Worm (Caenorhabditis elegans) whole organism, L3 larva: Measurements from ENCODE around the gene srw-60.

Source experiments
- R02D3.7 ChIP-seq: fragments of 150-350 bp; optimal IDR thresholded peaks from 2 replicates; lab custom pipeline; 2014; ENCODE audit warnings: missing biosample characterization, missing genetic modification characterization
- ZK546.5 ChIP-seq: sonication (generic microtip); optimal IDR thresholded peaks from 2 replicates; lab custom pipeline; 2017; ENCODE audit warnings: missing biosample characterization, missing genetic modification characterization
- ceh-28 ChIP-seq: fragments of 150-350 bp; optimal IDR thresholded peaks from 2 replicates; lab custom pipeline; 2014; ENCODE audit warnings: missing biosample characterization, missing genetic modification reagents, missing genetic modification characterization
- ceh-82 ChIP-seq: fragments of 150-350 bp; optimal IDR thresholded peaks from 2 replicates; lab custom pipeline; 2014; ENCODE audit warnings: missing biosample characterization, missing genetic modification characterization
- egl-5 ChIP-seq: fragments of 150-350 bp; optimal IDR thresholded peaks from 2 replicates; lab custom pipeline; 2017; ENCODE audit warnings: missing biosample characterization, missing genetic modification reagents, missing genetic modification characterization, inconsistent platforms
- eor-1 ChIP-seq, 2 experiments: fragments of 150-350 bp; optimal IDR thresholded peaks; 2 replicates each; lab custom pipeline; 2014 to 2018; ENCODE audit warnings: missing biosample characterization in 2 of 2, missing genetic modification characterization in 2 of 2
- fkh-10 ChIP-seq: sonication (generic microtip); optimal IDR thresholded peaks from 2 replicates; lab custom pipeline; 2017; ENCODE audit warnings: missing biosample characterization, missing genetic modification reagents, missing genetic modification characterization
- hmg-11 ChIP-seq: sonication (generic microtip); optimal IDR thresholded peaks from 2 replicates; lab custom pipeline; 2016; ENCODE audit warnings: missing genetic modification characterization, missing compliant biosample characterization
- jun-1 ChIP-seq: fragments of 150-350 bp; optimal IDR thresholded peaks from 2 replicates; lab custom pipeline; 2014; ENCODE audit warnings: missing biosample characterization, missing genetic modification reagents, missing genetic modification characterization
- lin-15B ChIP-seq: fragments of 150-350 bp; optimal IDR thresholded peaks from 2 replicates; lab custom pipeline; 2014; ENCODE audit warnings: missing biosample characterization, missing genetic modification characterization
- lin-39 ChIP-seq: fragments of 150-350 bp; optimal IDR thresholded peaks from 2 replicates; lab custom pipeline; 2018; ENCODE audit warnings: missing biosample characterization, missing genetic modification reagents, missing genetic modification characterization
- lsy-12 ChIP-seq: sonication (generic microtip); optimal IDR thresholded peaks from 2 replicates; lab custom pipeline; 2016; ENCODE audit warnings: mild to moderate bottlenecking, missing genetic modification characterization, missing compliant biosample characterization
- mdl-1 ChIP-seq: fragments of 150-350 bp; optimal IDR thresholded peaks from 2 replicates; lab custom pipeline; 2014; ENCODE audit warnings: missing biosample characterization, missing genetic modification characterization
- mml-1 ChIP-seq: fragments of 150-350 bp; sonication (generic microtip); optimal IDR thresholded peaks from 3 replicates; lab custom pipeline; 2014; ENCODE audit warnings: missing biosample characterization, missing genetic modification characterization
- nfya-1 ChIP-seq: sonication (generic microtip); optimal IDR thresholded peaks from 2 replicates; lab custom pipeline; 2017; ENCODE audit warnings: missing genetic modification characterization, mild to moderate bottlenecking, missing compliant biosample characterization, antibody characterized with exemption, moderate library complexity; ENCODE audit not compliant: insufficient read depth
- nhr-11 ChIP-seq: fragments of 150-350 bp; optimal IDR thresholded peaks from 2 replicates; lab custom pipeline; 2014; ENCODE audit warnings: missing biosample characterization, missing genetic modification characterization
- nhr-12 ChIP-seq: fragments of 150-350 bp; optimal IDR thresholded peaks from 2 replicates; lab custom pipeline; 2014; ENCODE audit warnings: missing biosample characterization, missing genetic modification characterization
- nhr-23 ChIP-seq: fragments of 150-350 bp; optimal IDR thresholded peaks from 2 replicates; lab custom pipeline; 2014; ENCODE audit warnings: missing biosample characterization, missing genetic modification reagents, missing genetic modification characterization
- nhr-237 ChIP-seq: fragments of 150-350 bp; optimal IDR thresholded peaks from 2 replicates; lab custom pipeline; 2014; ENCODE audit warnings: missing biosample characterization, missing genetic modification characterization
- nhr-25 ChIP-seq: sonication (generic microtip); optimal IDR thresholded peaks from 2 replicates; lab custom pipeline; 2017; ENCODE audit warnings: missing biosample characterization, missing genetic modification characterization
- nhr-28 ChIP-seq: fragments of 150-350 bp; optimal IDR thresholded peaks from 2 replicates; lab custom pipeline; 2014; ENCODE audit warnings: missing biosample characterization, missing genetic modification characterization
- nhr-43 ChIP-seq: sonication (generic microtip); optimal IDR thresholded peaks from 2 replicates; lab custom pipeline; 2016; ENCODE audit warnings: mild to moderate bottlenecking, missing genetic modification characterization, missing compliant biosample characterization; ENCODE audit not compliant: poor library complexity, severe bottlenecking
- nhr-77 ChIP-seq: fragments of 150-350 bp; optimal IDR thresholded peaks from 2 replicates; lab custom pipeline; 2014; ENCODE audit warnings: missing biosample characterization, missing genetic modification characterization
- pha-4 ChIP-seq: fragments of 150-350 bp; optimal IDR thresholded peaks from 2 replicates; lab custom pipeline; 2014; ENCODE audit warnings: missing biosample characterization, missing genetic modification reagents, missing genetic modification characterization
- pqm-1 ChIP-seq: fragments of 150-350 bp; optimal IDR thresholded peaks from 2 replicates; lab custom pipeline; 2017; ENCODE audit warnings: missing biosample characterization, missing genetic modification characterization, inconsistent platforms
- skn-1 ChIP-seq: fragments of 150-350 bp; optimal IDR thresholded peaks from 2 replicates; lab custom pipeline; 2014; ENCODE audit warnings: missing biosample characterization, missing genetic modification characterization
- tbx-2 ChIP-seq: sonication (generic microtip); optimal IDR thresholded peaks from 2 replicates; lab custom pipeline; 2016; ENCODE audit warnings: mild to moderate bottlenecking, missing genetic modification characterization, missing compliant biosample characterization
- unc-39 ChIP-seq: sonication (generic microtip); optimal IDR thresholded peaks from 4 replicates; lab custom pipeline; 2017; ENCODE audit warnings: missing biosample characterization, missing genetic modification characterization
- unc-62 ChIP-seq: fragments of 150-350 bp; sonication (generic microtip); optimal IDR thresholded peaks from 4 replicates; lab custom pipeline; 2014; ENCODE audit warnings: missing biosample characterization, missing genetic modification reagents, missing genetic modification characterization
- zag-1 ChIP-seq: fragments of 150-350 bp; optimal IDR thresholded peaks from 2 replicates; lab custom pipeline; 2014; ENCODE audit warnings: missing biosample characterization, missing genetic modification characterization

The srw-60 gene

ce11 chrII:2946438-2946837, 12.0 kb upstream of the srw-60 start, which contains the start of gene srw-79:
Gene srw-79, plus strand, starts transcription at chrII:2946738.
- no peak for TF ChIP-seq mdl-1 (tag; lab: Kevin White, UChicago)
- TF ChIP-seq nhr-77 (tag; lab: Kevin White, UChicago) = no peak
- no peak for TF ChIP-seq ZK546.5 (tag; lab: Kevin White, UChicago)
- no peak for TF ChIP-seq nfya-1 (tag; lab: Kevin White, UChicago)
- TF ChIP-seq eor-1 (tag; optimal IDR thresholded peaks at IDR 0.05; lab: Kevin White, UChicago) = no peak
- no peak for TF ChIP-seq unc-39 (tag; lab: Kevin White, UChicago)
- no peak for TF ChIP-seq lsy-12 (tag; lab: Kevin White, UChicago)
- TF ChIP-seq nhr-25 = no peak
- TF ChIP-seq nhr-43 = no peak

ce11 chrII:2948614-2949013, 9.8 kb upstream of the srw-60 start:
- TF ChIP-seq pqm-1 (tag; lab: Kevin White, UChicago) (no peak), zag-1 (no peak), tbx-2 (tag; lab: Kevin White, UChicago) (no peak), pha-4 (tag; lab: Kevin White, UChicago) (no peak), R02D3.7 (tag; lab: Kevin White, UChicago) (no peak), lsy-12 (tag; lab: Kevin White, UChicago) (no peak), ceh-28 (tag; lab: Kevin White, UChicago) (no peak)

- no peak for TF ChIP-seq nhr-43
- TF ChIP-seq nhr-237 (tag; lab: Kevin White, UChicago) = no peak
- TF ChIP-seq unc-39 (tag; lab: Kevin White, UChicago) = no peak
- TF ChIP-seq nhr-11 = no peak
- TF ChIP-seq R02D3.7 (tag; lab: Kevin White, UChicago) = no peak
- TF ChIP-seq nhr-23 (tag; lab: Kevin White, UChicago) = no peak
- TF ChIP-seq hmg-11 (tag; lab: Kevin White, UChicago) = no peak
- no peak for TF ChIP-seq ZK546.5 (tag; lab: Kevin White, UChicago)
- no peak for TF ChIP-seq ceh-82 (tag; lab: Kevin White, UChicago)
- TF ChIP-seq, all 47 proteins: peak for 0
Observed at ce11 chrII:2952629-2953028, 5.8 kb upstream of the srw-60 start, which contains the start of gene irld-51. Gene irld-51, minus strand, starts transcription at chrII:2952729.

ce11 chrII:2955656-2956115, 2.7 kb upstream of the srw-60 start, which contains the start of gene irld-48:
Gene irld-48, plus strand, starts transcription at chrII:2956065.
- TF ChIP-seq nhr-28 = no peak
- TF ChIP-seq, all 47 proteins: peak for 0

ce11 chrII:2962531-2963164, 4.2 kb downstream of the srw-60 start:
- no peak for TF ChIP-seq unc-62 (GFP tag; lab: Kevin White, UChicago)
- no peak for TF ChIP-seq nhr-23 (tag; lab: Kevin White, UChicago)
- TF ChIP-seq fkh-10 (GFP tag; lab: Kevin White, UChicago) = peak; percentile 77
- no peak for TF ChIP-seq jun-1 (tag; lab: Kevin White, UChicago)
- no peak for TF ChIP-seq nhr-12 (tag; lab: Kevin White, UChicago)
- TF ChIP-seq ZK546.5 (tag; lab: Kevin White, UChicago) = no peak
- TF ChIP-seq lin-39 = peak; percentile 62
- TF ChIP-seq ceh-28 (tag; lab: Kevin White, UChicago) = no peak
- TF ChIP-seq mml-1 = no peak
- peak; percentile 21 for TF ChIP-seq lin-15B (tag; lab: Kevin White, UChicago)
- peak; percentile 47 for TF ChIP-seq skn-1 (tag; lab: Kevin White, UChicago)
- peak; percentile 66 for TF ChIP-seq hmg-11 (tag; lab: Kevin White, UChicago)
- peak; percentile 91 for TF ChIP-seq mdl-1 (tag; lab: Kevin White, UChicago)

- TF ChIP-seq ceh-82 (tag; lab: Kevin White, UChicago) = no peak
- no peak for TF ChIP-seq egl-5 (tag; lab: Kevin White, UChicago)
Observed at ce11 chrII:2963619-2964018, 5.2 kb downstream of the srw-60 start.
